Fruit fly (Drosophila melanogaster) whole organism, embryonic: ENCODE data around the gene CG3457.

ENCODE experiments used
- Aef1 ChIP-seq: fragments of 200-800 bp; sonication (Bioruptor generic); IDR thresholded peaks from 3 replicates; pipeline ENCODE4 v1.3.6; 2022; ENCODE audit warnings: missing biosample characterization, missing genetic modification characterization
- CG11085 ChIP-seq: fragments of 200-800 bp; sonication (Bioruptor generic); IDR thresholded peaks from 2 replicates; pipeline ENCODE4 v1.3.6; 2022; ENCODE audit warnings: missing biosample characterization, missing genetic modification characterization
- CG12219 ChIP-seq: fragments of 200-800 bp; sonication (Bioruptor generic); optimal IDR thresholded peaks from 3 replicates; lab custom pipeline; 2018; ENCODE audit warnings: missing biosample characterization, mild to moderate bottlenecking, missing genetic modification characterization
- CG14860 ChIP-seq: fragments of 200-800 bp; sonication (Bioruptor generic); IDR thresholded peaks from 3 replicates; pipeline ENCODE4 v1.3.6; 2022; ENCODE audit warnings: missing biosample characterization, missing genetic modification characterization; ENCODE audit not compliant: partially characterized antibody
- CG15011 ChIP-seq: fragments of 200-800 bp; sonication (Bioruptor generic); optimal IDR thresholded peaks from 3 replicates; lab custom pipeline; 2018; ENCODE audit warnings: missing biosample characterization, mild to moderate bottlenecking, missing genetic modification characterization
- CG15073 ChIP-seq: fragments of 200-800 bp; sonication (Bioruptor generic); optimal IDR thresholded peaks from 2 replicates; lab custom pipeline; 2016; ENCODE audit warnings: missing biosample characterization, missing genetic modification characterization
- CG16815 ChIP-seq: fragments of 200-800 bp; sonication (Bioruptor generic); optimal IDR thresholded peaks from 3 replicates; lab custom pipeline; 2017; ENCODE audit warnings: missing biosample characterization, mild to moderate bottlenecking, missing genetic modification characterization
- CG17612 ChIP-seq: fragments of 200-800 bp; sonication (Bioruptor generic); IDR thresholded peaks from 2 replicates; pipeline ENCODE4 v1.3.6; 2022; ENCODE audit warnings: missing biosample characterization, missing genetic modification characterization
- CG1832 ChIP-seq: fragments of 200-800 bp; sonication (Bioruptor generic); optimal IDR thresholded peaks from 2 replicates; lab custom pipeline; 2017; ENCODE audit warnings: missing biosample characterization, mild to moderate bottlenecking, missing genetic modification characterization, inconsistent platforms
- CG30403 ChIP-seq: fragments of 200-800 bp; sonication (Bioruptor generic); optimal IDR thresholded peaks from 3 replicates; lab custom pipeline; 2016; ENCODE audit warnings: missing biosample characterization, missing genetic modification characterization
- CG31224 ChIP-seq: fragments of 200-800 bp; sonication (Bioruptor generic); IDR thresholded peaks from 2 replicates; pipeline ENCODE4 v1.3.6; 2022; ENCODE audit warnings: missing biosample characterization, missing genetic modification characterization
- CG31441 ChIP-seq: fragments of 200-800 bp; sonication (Bioruptor generic); IDR thresholded peaks from 2 replicates; pipeline ENCODE4 v1.3.6; 2022; ENCODE audit warnings: missing biosample characterization, missing genetic modification characterization
- CG4617 ChIP-seq: fragments of 200-800 bp; sonication (Bioruptor generic); optimal IDR thresholded peaks from 3 replicates; lab custom pipeline; 2016; ENCODE audit warnings: missing biosample characterization, missing genetic modification characterization, borderline replicate concordance
- CG5180 ChIP-seq: fragments of 200-800 bp; sonication (Bioruptor generic); optimal IDR thresholded peaks from 3 replicates; lab custom pipeline; 2017; ENCODE audit warnings: missing biosample characterization, missing genetic modification characterization, mild to moderate bottlenecking, moderate library complexity, missing genetic modification reagents
- CG5245 ChIP-seq: fragments of 200-800 bp; sonication (Bioruptor generic); optimal IDR thresholded peaks from 3 replicates; lab custom pipeline; 2016; ENCODE audit warnings: missing biosample characterization, missing genetic modification characterization
- CHES-1-like ChIP-seq: fragments of 200-800 bp; sonication (Bioruptor generic); optimal IDR thresholded peaks from 2 replicates; lab custom pipeline; 2016; ENCODE audit warnings: missing biosample characterization, missing genetic modification characterization
- Drgx ChIP-seq: fragments of 200-800 bp; sonication (Bioruptor generic); IDR thresholded peaks from 2 replicates; pipeline ENCODE4 v1.3.6; 2022; ENCODE audit warnings: missing biosample characterization, missing genetic modification characterization
- Hey ChIP-seq: fragments of 200-800 bp; sonication (Bioruptor generic); optimal IDR thresholded peaks from 3 replicates; lab custom pipeline; 2018; ENCODE audit warnings: missing biosample characterization, mild to moderate bottlenecking, missing genetic modification characterization
- HmgD ChIP-seq: fragments of 200-800 bp; sonication (Bioruptor generic); optimal IDR thresholded peaks from 3 replicates; lab custom pipeline; 2016; ENCODE audit warnings: missing biosample characterization, missing genetic modification characterization
- Jarid2 ChIP-seq: fragments of 200-800 bp; sonication (Bioruptor generic); optimal IDR thresholded peaks from 3 replicates; lab custom pipeline; 2017; ENCODE audit warnings: mild to moderate bottlenecking, missing biosample characterization, missing genetic modification reagents, missing genetic modification characterization
- Kr ChIP-seq: fragments of 200-800 bp; sonication (Bioruptor generic); optimal IDR thresholded peaks from 2 replicates; lab custom pipeline; 2017; ENCODE audit warnings: missing biosample characterization, mild to moderate bottlenecking, missing genetic modification characterization
- Mad ChIP-seq: fragments of 200-800 bp; sonication (Bioruptor generic); optimal IDR thresholded peaks from 2 replicates; lab custom pipeline; 2016; ENCODE audit warnings: missing biosample characterization, missing genetic modification characterization
- NK7.1 ChIP-seq: fragments of 200-800 bp; sonication (Bioruptor generic); optimal IDR thresholded peaks from 3 replicates; lab custom pipeline; 2016; ENCODE audit warnings: missing biosample characterization, missing genetic modification characterization
- Nf-YB ChIP-seq: fragments of 200-800 bp; sonication (Bioruptor generic); optimal IDR thresholded peaks from 3 replicates; lab custom pipeline; 2019; ENCODE audit warnings: missing biosample characterization, mild to moderate bottlenecking, missing genetic modification characterization, moderate library complexity
- NfI ChIP-seq: fragments of 200-800 bp; sonication (Bioruptor generic); optimal IDR thresholded peaks from 3 replicates; lab custom pipeline; 2018; ENCODE audit warnings: missing biosample characterization, mild to moderate bottlenecking, missing genetic modification characterization, moderate library complexity
- Pdp1 ChIP-seq, 2 experiments: fragments of 200-800 bp; sonication (Bioruptor generic); optimal IDR thresholded peaks; 3 replicates each; lab custom pipeline; 2016; ENCODE audit warnings: missing biosample characterization in 2 of 2, missing genetic modification characterization in 2 of 2, mild to moderate bottlenecking in 1 of 2, moderate library complexity in 1 of 2
- Ptx1 ChIP-seq: fragments of 200-800 bp; sonication (Bioruptor generic); IDR thresholded peaks from 2 replicates; pipeline ENCODE4 v1.3.6; 2022; ENCODE audit warnings: missing biosample characterization, missing genetic modification characterization
- TFAM ChIP-seq: fragments of 200-800 bp; sonication (Bioruptor generic); optimal IDR thresholded peaks from 2 replicates; lab custom pipeline; 2017; ENCODE audit warnings: missing biosample characterization, missing genetic modification characterization, inconsistent platforms
- Xrp1 ChIP-seq: fragments of 200-800 bp; sonication (Bioruptor generic); IDR thresholded peaks from 2 replicates; pipeline ENCODE4 v1.3.6; 2022; ENCODE audit warnings: missing biosample characterization, missing genetic modification characterization
- ase ChIP-seq: fragments of 200-800 bp; sonication (Bioruptor generic); IDR thresholded peaks from 3 replicates; pipeline ENCODE4 v1.3.6; 2022; ENCODE audit warnings: missing biosample characterization, missing genetic modification characterization
- ash1 ChIP-seq: fragments of 200-800 bp; sonication (Bioruptor generic); optimal IDR thresholded peaks from 2 replicates; lab custom pipeline; 2018; ENCODE audit warnings: missing biosample characterization, mild to moderate bottlenecking, missing genetic modification characterization
- cato ChIP-seq: fragments of 200-800 bp; sonication (Bioruptor generic); optimal IDR thresholded peaks from 2 replicates; lab custom pipeline; 2016; ENCODE audit warnings: missing biosample characterization, missing genetic modification characterization, borderline replicate concordance
- chinmo ChIP-seq: fragments of 200-800 bp; sonication (Bioruptor generic); IDR thresholded peaks from 4 replicates; pipeline ENCODE4 v1.3.6; 2022; ENCODE audit warnings: missing biosample characterization, missing genetic modification characterization; ENCODE audit not compliant: partially characterized antibody
- dpn ChIP-seq, 2 experiments: fragments of 200-800 bp; sonication (Bioruptor generic); optimal IDR thresholded peaks; 3 replicates each; lab custom pipeline; 2016; ENCODE audit warnings: missing biosample characterization in 2 of 2, missing genetic modification characterization in 2 of 2
- fd64A ChIP-seq: fragments of 200-800 bp; sonication (Bioruptor generic); optimal IDR thresholded peaks from 3 replicates; lab custom pipeline; 2018; ENCODE audit warnings: missing biosample characterization, mild to moderate bottlenecking, missing genetic modification characterization
- fd96Cb ChIP-seq: fragments of 200-800 bp; sonication (Bioruptor generic); optimal IDR thresholded peaks from 2 replicates; lab custom pipeline; 2018; ENCODE audit warnings: missing biosample characterization, mild to moderate bottlenecking, missing genetic modification characterization, moderate library complexity
- ftz-f1 ChIP-seq: fragments of 200-800 bp; sonication (Bioruptor generic); optimal IDR thresholded peaks from 2 replicates; lab custom pipeline; 2016; ENCODE audit warnings: missing biosample characterization, missing genetic modification characterization
- gce ChIP-seq: fragments of 200-800 bp; sonication (Bioruptor generic); IDR thresholded peaks from 3 replicates; pipeline ENCODE4 v1.3.6; 2022; ENCODE audit warnings: missing biosample characterization, missing genetic modification characterization
- gcm ChIP-seq: fragments of 200-800 bp; sonication (Bioruptor generic); optimal IDR thresholded peaks from 2 replicates; lab custom pipeline; 2019; ENCODE audit warnings: missing biosample characterization, mild to moderate bottlenecking, missing genetic modification characterization, moderate library complexity
- grau ChIP-seq: fragments of 200-800 bp; optimal IDR thresholded peaks from 3 replicates; lab custom pipeline; 2019; ENCODE audit warnings: missing biosample characterization, mild to moderate bottlenecking, missing genetic modification characterization, moderate library complexity
- gro ChIP-seq: fragments of 200-800 bp; sonication (Bioruptor generic); optimal IDR thresholded peaks from 2 replicates; lab custom pipeline; 2016; ENCODE audit warnings: missing biosample characterization, missing genetic modification characterization
- ham ChIP-seq: fragments of 200-800 bp; sonication (Bioruptor generic); IDR thresholded peaks from 2 replicates; pipeline ENCODE4 v1.3.6; 2022; ENCODE audit warnings: missing biosample characterization, missing genetic modification characterization
- ken ChIP-seq: fragments of 200-800 bp; sonication (Bioruptor generic); IDR thresholded peaks from 3 replicates; pipeline ENCODE4 v1.3.6; 2022; ENCODE audit warnings: missing biosample characterization, missing genetic modification characterization
- lilli ChIP-seq: fragments of 200-800 bp; sonication (Bioruptor generic); optimal IDR thresholded peaks from 3 replicates; lab custom pipeline; 2016; ENCODE audit warnings: missing biosample characterization, missing genetic modification characterization
- mirr ChIP-seq: fragments of 200-800 bp; sonication (Bioruptor generic); optimal IDR thresholded peaks from 3 replicates; lab custom pipeline; 2018; ENCODE audit warnings: missing biosample characterization, mild to moderate bottlenecking, missing genetic modification characterization
- ranshi ChIP-seq: fragments of 200-800 bp; sonication (Bioruptor generic); IDR thresholded peaks from 2 replicates; pipeline ENCODE4 v1.3.6; 2022; ENCODE audit warnings: missing biosample characterization, missing genetic modification characterization
- sqz ChIP-seq: fragments of 200-800 bp; sonication (Bioruptor generic); optimal IDR thresholded peaks from 3 replicates; lab custom pipeline; 2018; ENCODE audit warnings: missing biosample characterization, mild to moderate bottlenecking, missing genetic modification characterization
- tap ChIP-seq: fragments of 200-800 bp; optimal IDR thresholded peaks from 3 replicates; lab custom pipeline; 2019; ENCODE audit warnings: missing biosample characterization, mild to moderate bottlenecking, missing genetic modification characterization, moderate library complexity
- tll ChIP-seq, 2 experiments: fragments of 200-800 bp in 1 of 2; fragments of >200 bp in 1 of 2; sonication (Bioruptor generic) in 1 of 2; optimal IDR thresholded peaks; 2 replicates each; lab custom pipeline; 2017 to 2019; ENCODE audit warnings: missing biosample characterization in 2 of 2, missing genetic modification characterization in 2 of 2, mild to moderate bottlenecking in 1 of 2, moderate library complexity in 1 of 2
- zen ChIP-seq: fragments of 200-800 bp; sonication (Bioruptor generic); optimal IDR thresholded peaks from 3 replicates; lab custom pipeline; 2018; ENCODE audit warnings: missing biosample characterization, mild to moderate bottlenecking, missing genetic modification characterization, moderate library complexity
- zen2 ChIP-seq: fragments of 200-800 bp; sonication (Bioruptor generic); IDR thresholded peaks from 3 replicates; pipeline ENCODE4 v1.3.6; 2022; ENCODE audit warnings: missing biosample characterization, missing genetic modification characterization; ENCODE audit not compliant: partially characterized antibody
- zf30C ChIP-seq: fragments of 200-800 bp; sonication (Bioruptor generic); optimal IDR thresholded peaks from 3 replicates; lab custom pipeline; 2018; ENCODE audit warnings: missing biosample characterization, mild to moderate bottlenecking, missing genetic modification characterization

CG3457 gene

DNA sequence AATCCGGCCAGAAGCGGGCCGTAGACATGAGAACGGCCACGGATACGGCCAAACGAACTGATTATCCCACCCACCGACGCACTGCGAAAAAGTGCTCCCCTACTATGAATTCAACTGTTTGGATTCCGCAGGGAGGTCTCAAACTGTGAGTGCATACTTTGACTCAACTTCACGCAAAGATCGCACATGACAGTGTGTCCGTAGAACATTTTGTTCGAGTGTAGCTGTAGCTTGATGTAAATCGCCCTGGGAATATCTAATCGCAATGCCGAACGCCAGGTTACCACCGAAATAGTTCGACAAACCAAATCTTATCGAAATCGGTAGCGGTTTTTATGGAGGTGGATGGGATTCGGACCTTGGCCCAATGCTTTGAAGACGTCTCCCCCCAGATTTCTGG is 26.6 kb upstream of the CG3457 start (continued):
- no peak for TF ChIP-seq Jarid2 (GFP tag; lab: Kevin White, UChicago)
- no peak for TF ChIP-seq NfI
- TF ChIP-seq CG1832 (GFP tag; lab: Kevin White, UChicago): no peak
- TF ChIP-seq TFAM: no peak
- no peak for TF ChIP-seq Nf-YB
- TF ChIP-seq CG31224: no peak
- no peak for TF ChIP-seq Ptx1 (GFP tag; lab: Robert Waterston, UW)
- TF ChIP-seq dpn (GFP tag; optimal IDR thresholded peaks at IDR 0.05; lab: Kevin White, UChicago): no peak
- TF ChIP-seq lilli (GFP tag; lab: Kevin White, UChicago): no peak
- no peak for TF ChIP-seq zen
- TF ChIP-seq Aef1 (GFP tag; lab: Robert Waterston, UW): no peak
- no peak for TF ChIP-seq HmgD (GFP tag; lab: Kevin White, UChicago)
- TF ChIP-seq mirr: peak; percentile 68
- peak; percentile 8 for TF ChIP-seq grau (tag; lab: Kevin White, UChicago)
- no peak for TF ChIP-seq CG16815 (GFP tag; lab: Kevin White, UChicago)
- no peak for TF ChIP-seq CG30403 (GFP tag; lab: Kevin White, UChicago)
- no peak for TF ChIP-seq ftz-f1
- TF ChIP-seq fd96Cb (tag; lab: Kevin White, UChicago): no peak
- no peak for TF ChIP-seq CG15073 (GFP tag; lab: Kevin White, UChicago)
- TF ChIP-seq Pdp1 (GFP tag; optimal IDR thresholded peaks at IDR 0.05; lab: Kevin White, UChicago): no peak
- no peak for TF ChIP-seq cato (GFP tag; lab: Kevin White, UChicago)
- TF ChIP-seq CG4617 (GFP tag; lab: Kevin White, UChicago): no peak
- no peak for TF ChIP-seq gcm (GFP tag; lab: Kevin White, UChicago)
- no peak for TF ChIP-seq CG5245 (GFP tag; lab: Kevin White, UChicago)
- no peak for TF ChIP-seq sqz (GFP tag; lab: Kevin White, UChicago)
- no peak for TF ChIP-seq Drgx (GFP tag; lab: Robert Waterston, UW)
- TF ChIP-seq Mad (GFP tag; lab: Kevin White, UChicago): no peak
- TF ChIP-seq fd64A: no peak
- no peak for TF ChIP-seq gro (GFP tag; lab: Kevin White, UChicago)
- TF ChIP-seq chinmo (GFP tag; lab: Robert Waterston, UW): no peak
- no peak for TF ChIP-seq zen2 (GFP tag; lab: Robert Waterston, UW)
- TF ChIP-seq CG17612 (GFP tag; lab: Robert Waterston, UW): no peak
- TF ChIP-seq Kr (GFP tag; lab: Kevin White, UChicago): no peak
- no peak; the same call in 1 of the 2 replicates for TF ChIP-seq Xrp1 (GFP tag; lab: Robert Waterston, UW)
- TF ChIP-seq CG11085 (GFP tag; lab: Robert Waterston, UW): no peak
- TF ChIP-seq Hey (tag; lab: Kevin White, UChicago): peak; percentile 82
- no peak for TF ChIP-seq CG12219 (GFP tag; lab: Kevin White, UChicago)
- no peak for TF ChIP-seq CHES-1-like
- TF ChIP-seq zf30C (GFP tag; lab: Kevin White, UChicago): peak; percentile 71
- TF ChIP-seq CG5180: no peak
- TF ChIP-seq ham (GFP tag; lab: Robert Waterston, UW): no peak
- TF ChIP-seq ken: no peak
- TF ChIP-seq tap (tag; lab: Kevin White, UChicago): no peak
- TF ChIP-seq tll (GFP tag; optimal IDR thresholded peaks at IDR 0.05; lab: Kevin White, UChicago): no peak
- no peak for TF ChIP-seq CG31441 (GFP tag; lab: Robert Waterston, UW)
- no peak for TF ChIP-seq ash1
- no peak for TF ChIP-seq CG14860 (GFP tag; lab: Robert Waterston, UW)
- TF ChIP-seq ase (GFP tag; lab: Robert Waterston, UW): no peak
- TF ChIP-seq ranshi (GFP tag; lab: Robert Waterston, UW): no peak
- TF ChIP-seq gce (GFP tag; lab: Robert Waterston, UW): no peak
- no peak for TF ChIP-seq CG15011 (GFP tag; lab: Kevin White, UChicago)
- TF ChIP-seq NK7.1: no peak
